Fruit fly (Drosophila melanogaster) whole organism, embryonic: ENCODE measurements around the gene CG15043.

ENCODE experiments used
- Atf3 ChIP-seq: fragments of 200-800 bp; sonication (Bioruptor generic); optimal IDR thresholded peaks from 3 replicates; lab custom pipeline; 2016; ENCODE audit warnings: missing biosample characterization, missing genetic modification characterization
- CG10431 ChIP-seq: fragments of 200-800 bp; sonication (Bioruptor generic); optimal IDR thresholded peaks from 3 replicates; lab custom pipeline; 2018; ENCODE audit warnings: missing biosample characterization, mild to moderate bottlenecking, missing genetic modification characterization
- CG1233 ChIP-seq: fragments of 200-800 bp; sonication (Bioruptor generic); optimal IDR thresholded peaks from 4 replicates; lab custom pipeline; 2018; ENCODE audit warnings: missing biosample characterization, mild to moderate bottlenecking, missing genetic modification characterization
- CG12659 ChIP-seq: fragments of 200-800 bp; sonication (Bioruptor generic); optimal IDR thresholded peaks from 3 replicates; lab custom pipeline; 2017; ENCODE audit warnings: mild to moderate bottlenecking, missing biosample characterization, missing genetic modification reagents, missing genetic modification characterization
- CG15073 ChIP-seq: fragments of 200-800 bp; sonication (Bioruptor generic); optimal IDR thresholded peaks from 2 replicates; lab custom pipeline; 2016; ENCODE audit warnings: missing biosample characterization, missing genetic modification characterization
- CG17361 ChIP-seq: fragments of 200-800 bp; sonication (Bioruptor generic); IDR thresholded peaks from 3 replicates; pipeline ENCODE4 v1.3.6; 2022; ENCODE audit warnings: missing biosample characterization, missing genetic modification characterization
- CG1832 ChIP-seq: fragments of 200-800 bp; sonication (Bioruptor generic); optimal IDR thresholded peaks from 2 replicates; lab custom pipeline; 2017; ENCODE audit warnings: missing biosample characterization, mild to moderate bottlenecking, missing genetic modification characterization, inconsistent platforms
- CG2678 ChIP-seq: fragments of 200-800 bp; sonication (Bioruptor generic); optimal IDR thresholded peaks from 3 replicates; lab custom pipeline; 2019; ENCODE audit warnings: missing biosample characterization, mild to moderate bottlenecking, missing genetic modification characterization, moderate library complexity
- CG2875 ChIP-seq: fragments of 200-800 bp; sonication (Bioruptor generic); optimal IDR thresholded peaks from 2 replicates; lab custom pipeline; 2017; ENCODE audit warnings: missing biosample characterization, mild to moderate bottlenecking, missing genetic modification characterization, missing genetic modification reagents
- CG31441 ChIP-seq: fragments of 200-800 bp; sonication (Bioruptor generic); IDR thresholded peaks from 2 replicates; pipeline ENCODE4 v1.3.6; 2022; ENCODE audit warnings: missing biosample characterization, missing genetic modification characterization
- CG3163 ChIP-seq: fragments of 200-800 bp; sonication (Bioruptor generic); optimal IDR thresholded peaks from 3 replicates; lab custom pipeline; 2016; ENCODE audit warnings: missing biosample characterization, missing genetic modification characterization
- CG32772 ChIP-seq: fragments of 200-800 bp; sonication (Bioruptor generic); IDR thresholded peaks from 2 replicates; pipeline ENCODE4 v1.3.6; 2022; ENCODE audit warnings: missing biosample characterization, missing genetic modification characterization
- CG3407 ChIP-seq: fragments of 200-800 bp; sonication (Bioruptor generic); optimal IDR thresholded peaks from 2 replicates; lab custom pipeline; 2018; ENCODE audit warnings: missing biosample characterization, mild to moderate bottlenecking, missing genetic modification characterization
- CG3726 ChIP-seq: fragments of 200-800 bp; sonication (Bioruptor generic); IDR thresholded peaks from 3 replicates; pipeline ENCODE4, ENCODE4 v1.3.6; 2022; ENCODE audit warnings: missing biosample characterization, missing genetic modification characterization
- CG3995 ChIP-seq: fragments of 200-800 bp; sonication (Bioruptor generic); optimal IDR thresholded peaks from 3 replicates; lab custom pipeline; 2016; ENCODE audit warnings: missing biosample characterization, missing genetic modification characterization
- CG4424 ChIP-seq: fragments of 200-800 bp; sonication (Bioruptor generic); optimal IDR thresholded peaks from 3 replicates; lab custom pipeline; 2016; ENCODE audit warnings: missing biosample characterization, missing genetic modification characterization
- CG4617 ChIP-seq: fragments of 200-800 bp; sonication (Bioruptor generic); optimal IDR thresholded peaks from 3 replicates; lab custom pipeline; 2016; ENCODE audit warnings: missing biosample characterization, missing genetic modification characterization, borderline replicate concordance
- CG6654 ChIP-seq: fragments of 200-800 bp; sonication (Bioruptor generic); optimal IDR thresholded peaks from 2 replicates; lab custom pipeline; 2017; ENCODE audit warnings: missing biosample characterization, mild to moderate bottlenecking, missing genetic modification characterization
- CG6854 ChIP-seq: fragments of 200-800 bp; sonication (Bioruptor generic); optimal IDR thresholded peaks from 3 replicates; lab custom pipeline; 2017; ENCODE audit warnings: missing biosample characterization, mild to moderate bottlenecking, missing genetic modification characterization
- CG8290 ChIP-seq, 3 experiments: fragments of 200-800 bp; sonication (Bioruptor generic); optimal IDR thresholded peaks; 2 replicates each; lab custom pipeline; 2016 to 2019; ENCODE audit warnings: missing biosample characterization in 3 of 3, missing genetic modification characterization in 3 of 3, mild to moderate bottlenecking in 2 of 3, moderate library complexity in 1 of 3
- Dbx ChIP-seq: fragments of 200-800 bp; sonication (Bioruptor generic); IDR thresholded peaks from 3 replicates; pipeline ENCODE4 v1.3.6; 2022; ENCODE audit warnings: missing biosample characterization, missing genetic modification characterization
- Hsf ChIP-seq: fragments of 200-800 bp; sonication (Bioruptor generic); optimal IDR thresholded peaks from 3 replicates; lab custom pipeline; 2016; ENCODE audit warnings: missing biosample characterization, missing genetic modification characterization
- Myb ChIP-seq: fragments of 200-800 bp; sonication (Bioruptor generic); optimal IDR thresholded peaks from 2 replicates; lab custom pipeline; 2016; ENCODE audit warnings: missing biosample characterization, missing genetic modification characterization
- Oaz ChIP-seq: fragments of 200-800 bp; sonication (Bioruptor generic); IDR thresholded peaks from 2 replicates; pipeline ENCODE4 v1.3.6; 2022; ENCODE audit warnings: missing biosample characterization, missing genetic modification characterization
- Spps ChIP-seq: fragments of 200-800 bp; sonication (Bioruptor generic); optimal IDR thresholded peaks from 2 replicates; lab custom pipeline; 2018; ENCODE audit warnings: missing biosample characterization, mild to moderate bottlenecking, missing genetic modification characterization
- Sry-δ ChIP-seq: fragments of 200-800 bp; sonication (Bioruptor generic); optimal IDR thresholded peaks from 2 replicates; lab custom pipeline; 2016; ENCODE audit warnings: missing biosample characterization, missing genetic modification characterization
- Usf ChIP-seq: fragments of 200-800 bp; sonication (Bioruptor generic); optimal IDR thresholded peaks from 2 replicates; lab custom pipeline; 2017; ENCODE audit warnings: missing genotype, missing biosample characterization, missing genetic modification characterization
- abd-A ChIP-seq: fragments of 200-800 bp; sonication (Bioruptor generic); optimal IDR thresholded peaks from 3 replicates; lab custom pipeline; 2019; ENCODE audit warnings: missing biosample characterization, mild to moderate bottlenecking, missing genetic modification characterization, moderate library complexity
- ato ChIP-seq: fragments of 200-800 bp; sonication (Bioruptor generic); IDR thresholded peaks from 2 replicates; pipeline ENCODE4 v1.3.6; 2022; ENCODE audit warnings: missing biosample characterization, missing genetic modification characterization; ENCODE audit not compliant: partially characterized antibody
- bsh ChIP-seq, 2 experiments: fragments of 200-800 bp; sonication (Bioruptor generic); optimal IDR thresholded peaks; 2 replicates each; lab custom pipeline; 2017 to 2018; ENCODE audit warnings: mild to moderate bottlenecking in 2 of 2, missing biosample characterization in 2 of 2, missing genetic modification characterization in 2 of 2, moderate library complexity in 1 of 2
- cwo ChIP-seq: fragments of 200-800 bp; sonication (Bioruptor generic); optimal IDR thresholded peaks from 3 replicates; lab custom pipeline; 2017; ENCODE audit warnings: missing biosample characterization, missing genetic modification characterization, mild to moderate bottlenecking, moderate library complexity, missing genetic modification reagents
- dmrt11E ChIP-seq: fragments of 200-800 bp; sonication (Bioruptor generic); optimal IDR thresholded peaks from 3 replicates; lab custom pipeline; 2018; ENCODE audit warnings: missing biosample characterization, mild to moderate bottlenecking, missing genetic modification characterization, moderate library complexity
- ewg ChIP-seq: fragments of 200-800 bp; sonication (Bioruptor generic); optimal IDR thresholded peaks from 3 replicates; lab custom pipeline; 2017; ENCODE audit warnings: mild to moderate bottlenecking, missing biosample characterization, missing genetic modification reagents, missing genetic modification characterization
- fu2 ChIP-seq: fragments of 200-800 bp; sonication (Bioruptor generic); optimal IDR thresholded peaks from 2 replicates; lab custom pipeline; 2016; ENCODE audit warnings: missing biosample characterization, missing genetic modification characterization
- gcm ChIP-seq: fragments of 200-800 bp; sonication (Bioruptor generic); optimal IDR thresholded peaks from 2 replicates; lab custom pipeline; 2019; ENCODE audit warnings: missing biosample characterization, mild to moderate bottlenecking, missing genetic modification characterization, moderate library complexity
- gsb ChIP-seq: fragments of 200-800 bp; sonication (Bioruptor generic); IDR thresholded peaks from 2 replicates; pipeline ENCODE4 v1.3.6; 2022; ENCODE audit warnings: missing biosample characterization, missing genetic modification characterization
- hb ChIP-seq: fragments of 200-800 bp; sonication (Bioruptor generic); IDR thresholded peaks from 3 replicates; pipeline ENCODE4 v1.3.6; 2022; ENCODE audit warnings: missing biosample characterization, missing genetic modification characterization; ENCODE audit not compliant: partially characterized antibody
- lov ChIP-seq, 2 experiments: fragments of 200-800 bp in 1 of 2; fragments of >200 bp in 1 of 2; sonication (Bioruptor generic) in 1 of 2; IDR thresholded peaks in 1 of 2; optimal IDR thresholded peaks in 1 of 2; 2 replicates in 1 of 2; 3 replicates in 1 of 2; pipeline versions ENCODE4 v1.3.6 to Lab custom; 2017 to 2022; ENCODE audit warnings: missing biosample characterization in 1 of 2, missing genetic modification characterization in 1 of 2
- nau ChIP-seq: fragments of 200-800 bp; sonication (Bioruptor generic); optimal IDR thresholded peaks from 3 replicates; lab custom pipeline; 2017; ENCODE audit warnings: missing biosample characterization, mild to moderate bottlenecking, missing genetic modification characterization, missing genetic modification reagents
- pan ChIP-seq, 4 experiments: fragments of >200 bp in 3 of 4; fragments of 200-800 bp in 1 of 4; sonication (Bioruptor generic) in 1 of 4; optimal IDR thresholded peaks in 3 of 4; IDR thresholded peaks in 1 of 4; 2 replicates each; pipeline versions ENCODE4 v1.3.6 to Lab custom; 2017 to 2022; ENCODE audit warnings: missing biosample characterization in 2 of 4, missing genetic modification characterization in 2 of 4, mixed read lengths in 1 of 4
- pnt ChIP-seq: fragments of 200-800 bp; sonication (Bioruptor generic); optimal IDR thresholded peaks from 3 replicates; lab custom pipeline; 2016; ENCODE audit warnings: missing biosample characterization, missing genetic modification characterization
- prd ChIP-seq, 3 experiments: fragments of >200 bp in 2 of 3; fragments of 200-800 bp in 1 of 3; sonication (Bioruptor generic) in 1 of 3; optimal IDR thresholded peaks in 2 of 3; IDR thresholded peaks in 1 of 3; 2 replicates in 2 of 3; 3 replicates in 1 of 3; pipeline versions ENCODE4 v1.3.6 to Lab custom; 2017 to 2022; ENCODE audit warnings: missing biosample characterization in 1 of 3, missing genetic modification characterization in 1 of 3
- ro ChIP-seq: fragments of 200-800 bp; sonication (Bioruptor generic); IDR thresholded peaks from 2 replicates; pipeline ENCODE4 v1.3.6; 2022; ENCODE audit warnings: missing biosample characterization, missing genetic modification characterization
- sens-2 ChIP-seq: fragments of 200-800 bp; sonication (Bioruptor generic); IDR thresholded peaks from 2 replicates; pipeline ENCODE4 v1.3.6; 2022; ENCODE audit warnings: missing biosample characterization, missing genetic modification characterization
- tll ChIP-seq, 2 experiments: fragments of 200-800 bp in 1 of 2; fragments of >200 bp in 1 of 2; sonication (Bioruptor generic) in 1 of 2; optimal IDR thresholded peaks; 2 replicates each; lab custom pipeline; 2017 to 2019; ENCODE audit warnings: missing biosample characterization in 2 of 2, missing genetic modification characterization in 2 of 2, mild to moderate bottlenecking in 1 of 2, moderate library complexity in 1 of 2
- vnd ChIP-seq: fragments of 200-800 bp; sonication (Bioruptor generic); IDR thresholded peaks from 3 replicates; pipeline ENCODE4 v1.3.6; 2022; ENCODE audit warnings: missing biosample characterization, missing genetic modification characterization; ENCODE audit not compliant: partially characterized antibody
- zfh1 ChIP-seq: fragments of 200-800 bp; sonication (Bioruptor generic); IDR thresholded peaks from 3 replicates; pipeline ENCODE4 v1.3.6; 2022; ENCODE audit warnings: missing biosample characterization, missing genetic modification characterization

The CG15043 gene

dm6 chrX:18533308-18533707, 39.3 kb upstream of the CG15043 start (continued):
- no peak for TF ChIP-seq CG32772 (GFP tag; lab: Robert Waterston, UW)
- no peak for TF ChIP-seq CG1832 (GFP tag; lab: Kevin White, UChicago)
- TF ChIP-seq Oaz: no peak
- TF ChIP-seq ro: 0 out of 2 replicates have a peak, but pooled peaks have one; percentile 29
- peak; percentile 3 for TF ChIP-seq Hsf
- TF ChIP-seq Spps (tag; lab: Kevin White, UChicago): no peak
- TF ChIP-seq prd (optimal IDR thresholded peaks at IDR 0.05; lab: Kevin White, UChicago): no peak
- TF ChIP-seq prd (GFP tag; IDR thresholded peaks at IDR 0.05; lab: Robert Waterston, UW): peak; percentile 27; the same call in 1 of the 3 replicates
- peak; percentile 62 for TF ChIP-seq dmrt11E (tag; lab: Kevin White, UChicago)
- TF ChIP-seq cwo (GFP tag; lab: Kevin White, UChicago): no peak
- TF ChIP-seq CG8290 (GFP tag; optimal IDR thresholded peaks at IDR 0.05; lab: Kevin White, UChicago): no peak
- TF ChIP-seq CG8290 (tag; optimal IDR thresholded peaks at IDR 0.05; lab: Kevin White, UChicago): no peak
- no peak for TF ChIP-seq CG3995 (GFP tag; lab: Kevin White, UChicago)
- no peak for TF ChIP-seq ato (GFP tag; lab: Robert Waterston, UW)
- peak; percentile 44 for TF ChIP-seq CG3407
- no peak for TF ChIP-seq Atf3 (GFP tag; lab: Kevin White, UChicago)
- TF ChIP-seq gsb (GFP tag; lab: Robert Waterston, UW): no peak
- TF ChIP-seq CG1233: no peak
- peak; percentile 42; the same call in 1 of the 3 replicates for TF ChIP-seq CG17361 (GFP tag; lab: Robert Waterston, UW)
- no peak for TF ChIP-seq pan (optimal IDR thresholded peaks at IDR 0.05; lab: Kevin White, UChicago)
- peak in 1 of 2 experiments; percentile 24 for TF ChIP-seq pan (GFP tag; optimal IDR thresholded peaks at IDR 0.05 in 1 of 2, IDR thresholded peaks at IDR 0.05 in 1 of 2)
- TF ChIP-seq CG3726 (GFP tag; lab: Robert Waterston, UW): 0 out of 3 replicates have a peak, but pooled peaks have one; percentile 27
- TF ChIP-seq CG3163 (GFP tag; lab: Kevin White, UChicago): no peak
- TF ChIP-seq bsh (GFP tag; optimal IDR thresholded peaks at IDR 0.05; lab: Kevin White, UChicago): peak in 1 of 2 experiments; percentile 70
- TF ChIP-seq Sry-δ (GFP tag; lab: Kevin White, UChicago): no peak
- no peak for TF ChIP-seq CG2875 (GFP tag; lab: Kevin White, UChicago)
- TF ChIP-seq lov (optimal IDR thresholded peaks at IDR 0.05; lab: Kevin White, UChicago): no peak
- no peak for TF ChIP-seq lov (GFP tag; IDR thresholded peaks at IDR 0.05; lab: Robert Waterston, UW)
- no peak for TF ChIP-seq CG6854 (GFP tag; lab: Kevin White, UChicago)
- TF ChIP-seq CG4424 (GFP tag; lab: Kevin White, UChicago): peak; percentile 3
- no peak for TF ChIP-seq nau (GFP tag; lab: Kevin White, UChicago)
- TF ChIP-seq CG6654: no peak
- TF ChIP-seq gcm (GFP tag; lab: Kevin White, UChicago): peak; percentile 19
- TF ChIP-seq CG4617: no peak
- TF ChIP-seq Myb (GFP tag; lab: Kevin White, UChicago): no peak
- TF ChIP-seq zfh1 (GFP tag; lab: Robert Waterston, UW): peak; percentile 17; the same call in 1 of the 3 replicates
- TF ChIP-seq CG12659 (GFP tag; lab: Kevin White, UChicago): peak; percentile 0
- TF ChIP-seq tll (GFP tag; optimal IDR thresholded peaks at IDR 0.05; lab: Kevin White, UChicago): no peak
- no peak for TF ChIP-seq abd-A (tag; lab: Kevin White, UChicago)
- no peak for TF ChIP-seq Usf (GFP tag; lab: Kevin White, UChicago)
- TF ChIP-seq fu2 (GFP tag; lab: Kevin White, UChicago): no peak
- peak; percentile 35 for TF ChIP-seq CG2678 (tag; lab: Kevin White, UChicago)
- 0 out of 2 replicates have a peak, but pooled peaks have one; percentile 37 for TF ChIP-seq CG31441 (GFP tag; lab: Robert Waterston, UW)
- no peak for TF ChIP-seq CG15073 (GFP tag; lab: Kevin White, UChicago)
- TF ChIP-seq CG10431 (GFP tag; lab: Kevin White, UChicago): no peak
- peak; percentile 34 for TF ChIP-seq ewg (GFP tag; lab: Kevin White, UChicago)
- no peak for TF ChIP-seq pnt
- no peak for TF ChIP-seq hb (GFP tag; lab: Robert Waterston, UW)
- TF ChIP-seq sens-2: no peak
- no peak for TF ChIP-seq Dbx
- no peak for TF ChIP-seq vnd (GFP tag; lab: Robert Waterston, UW)
